Comparison of ENCODE assay signal across 1 worm cellular context in the genomic region with DNA sequence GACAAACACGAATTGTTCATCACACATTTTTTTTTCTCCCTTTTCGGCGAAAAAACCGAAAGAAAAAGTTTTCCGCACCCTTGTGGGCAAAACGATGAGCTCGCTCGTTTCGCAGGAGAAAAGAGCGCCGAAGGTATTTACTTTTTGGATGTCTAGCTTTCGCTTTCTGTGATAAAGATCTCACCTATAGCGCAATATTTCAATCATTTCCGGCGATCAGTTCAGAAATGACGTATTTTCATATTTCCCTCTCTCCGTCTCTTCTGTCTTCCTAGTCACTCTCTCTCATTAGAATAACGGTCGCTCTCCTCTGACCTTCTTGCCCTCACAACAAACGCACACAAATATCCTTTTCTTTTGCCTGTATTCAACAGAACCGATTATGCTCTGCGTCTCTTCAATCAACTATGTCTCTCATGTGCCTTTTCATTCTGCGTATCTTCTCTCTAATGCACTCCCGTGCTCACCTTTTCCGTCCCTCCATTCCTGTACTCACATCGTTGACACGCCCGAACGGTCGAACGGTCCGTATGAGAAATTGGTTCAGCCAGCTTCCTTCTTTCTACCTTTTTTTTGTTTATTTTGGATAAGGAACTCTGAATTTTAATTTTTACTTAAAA.
TF ChIP-seq lines count a peak whose summit lies in the region.

No protein-coding gene starts in this region.

TF ChIP-seq in whole organism, L1 larva, 84 proteins besides CTCF, POLR2A, EP300 and RAD21 (continued from another document):
- TF ChIP-seq lsy-2 (tag; optimal IDR thresholded peaks at IDR 0.05; lab: Kevin White, UChicago), result peak in 1 of 2 experiments; percentile 2
TF ChIP-seq in whole organism, L1 larva: peak in this region for 13.
